Worm (Caenorhabditis elegans) whole organism, early embryonic: ENCODE measurements around the gene T16G1.7.

Experiments used
- F13C5.2 ChIP-seq: sonication (generic microtip); optimal IDR thresholded peaks from 2 replicates; lab custom pipeline; 2017; ENCODE audit warnings: mild to moderate bottlenecking, missing genetic modification characterization, inconsistent platforms, missing compliant biosample characterization
- ama-1 ChIP-seq: fragments of 150-350 bp; optimal IDR thresholded peaks from 2 replicates; lab custom pipeline; 2014
- flt-1 ChIP-seq: fragments of 200-800 bp; sonication (Bioruptor generic); IDR thresholded peaks from 2 replicates; pipeline ENCODE4 v1.3.6; 2022; ENCODE audit warnings: missing genetic modification characterization, missing compliant biosample characterization
- hmbx-1 ChIP-seq: sonication (generic microtip); optimal IDR thresholded peaks from 2 replicates; lab custom pipeline; 2016; ENCODE audit warnings: mild to moderate bottlenecking, missing genetic modification characterization, missing compliant biosample characterization
- hmg-4 ChIP-seq: fragments of 200-800 bp; sonication (Bioruptor generic); optimal IDR thresholded peaks from 2 replicates; lab custom pipeline; 2018; ENCODE audit warnings: mild to moderate bottlenecking, missing genetic modification characterization, missing compliant biosample characterization
- hnd-1 ChIP-seq: sonication (generic microtip); optimal IDR thresholded peaks from 2 replicates; lab custom pipeline; 2016; ENCODE audit warnings: missing genetic modification characterization, missing compliant biosample characterization
- pes-1 ChIP-seq: fragments of 200-800 bp; sonication (Bioruptor generic); IDR thresholded peaks from 2 replicates; pipeline ENCODE4 v1.3.6; 2022; ENCODE audit warnings: missing genetic modification reagents, missing genetic modification characterization, missing compliant biosample characterization
- sea-1 ChIP-seq: fragments of 200-800 bp; sonication (Bioruptor generic); conservative IDR thresholded peaks from 2 replicates; pipeline ENCODE4 v1.3.6; 2022; ENCODE audit warnings: missing genetic modification characterization, missing compliant biosample characterization
- tbx-11 ChIP-seq: fragments of 200-800 bp; sonication (Bioruptor generic); IDR thresholded peaks from 2 replicates; pipeline ENCODE4 v1.3.6; 2022; ENCODE audit warnings: missing genetic modification characterization, missing compliant biosample characterization

- TF ChIP-seq ama-1 (lab: Kevin White, UChicago) (no peak), pes-1 (no peak), hmg-4 (GFP tag; lab: Kevin White, UChicago) (no peak), flt-1 (GFP tag; lab: Robert Waterston, UW) (no peak), tbx-11 (GFP tag; lab: Robert Waterston, UW) (no peak), sea-1 (no peak), hmbx-1 (tag; lab: Kevin White, UChicago) (no peak), hnd-1 (tag; lab: Kevin White, UChicago) (no peak), F13C5.2 (tag; lab: Kevin White, UChicago) (no peak)
Measured at ce11 chrV:12952287-12952686, 17.4 kb upstream of the T16G1.7 start, which contains the start of gene pqn-68.
